Worm (Caenorhabditis elegans): ENCODE results near the gene Y51B9A.8.

DNA sequence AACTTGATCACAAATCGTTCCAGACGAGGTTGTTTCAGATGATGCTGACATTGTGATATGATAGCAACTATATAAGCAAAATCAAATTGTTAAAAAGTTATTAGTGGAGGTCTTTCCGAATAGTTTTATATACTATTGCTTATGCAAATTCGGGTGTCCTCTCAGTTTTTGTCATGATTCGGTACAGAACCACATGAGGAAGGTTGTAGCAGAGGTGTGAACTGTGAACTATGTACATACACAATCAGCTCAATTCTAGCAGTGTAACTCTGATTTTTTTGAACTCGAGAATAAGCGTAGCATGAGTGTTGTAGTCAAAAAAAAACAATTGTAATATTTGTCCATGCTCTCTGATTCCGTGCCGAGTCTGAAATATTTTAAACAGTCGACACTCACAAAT, 4.4 kb downstream of the Y51B9A.8 start, which contains the start of gene Y51B9A.6:
- TF ChIP-seq ztf-23 (GFP tag; IDR thresholded peaks at IDR 0.05) (no peak), klf-2 (GFP tag; conservative IDR thresholded peaks at IDR 0.05) (no peak), flt-1 (GFP tag; IDR thresholded peaks at IDR 0.05) (no peak), ztf-29 (GFP tag; IDR thresholded peaks at IDR 0.05) (no peak), ref-1 (GFP tag; conservative IDR thresholded peaks at IDR 0.05) (no peak), T22C8.4 (GFP tag; IDR thresholded peaks at IDR 0.05) (no peak), med-1 (GFP tag; optimal IDR thresholded peaks at IDR 0.05; ENCODE audit: insufficient read depth) (no peak), tab-1 (GFP tag; IDR thresholded peaks at IDR 0.05) (no peak), cog-1 (tag; optimal IDR thresholded peaks at IDR 0.05) (no peak)

Data from whole organism, midembryonic.